Fruit fly (Drosophila melanogaster) whole organism: ENCODE data around the gene CG12289.

Source experiments
- Dll ChIP-seq: fragments of >200 bp; optimal IDR thresholded peaks from 2 replicates; lab custom pipeline; 2017
- psq ChIP-seq: fragments of >200 bp; optimal IDR thresholded peaks from 2 replicates; lab custom pipeline; 2017

DNA sequence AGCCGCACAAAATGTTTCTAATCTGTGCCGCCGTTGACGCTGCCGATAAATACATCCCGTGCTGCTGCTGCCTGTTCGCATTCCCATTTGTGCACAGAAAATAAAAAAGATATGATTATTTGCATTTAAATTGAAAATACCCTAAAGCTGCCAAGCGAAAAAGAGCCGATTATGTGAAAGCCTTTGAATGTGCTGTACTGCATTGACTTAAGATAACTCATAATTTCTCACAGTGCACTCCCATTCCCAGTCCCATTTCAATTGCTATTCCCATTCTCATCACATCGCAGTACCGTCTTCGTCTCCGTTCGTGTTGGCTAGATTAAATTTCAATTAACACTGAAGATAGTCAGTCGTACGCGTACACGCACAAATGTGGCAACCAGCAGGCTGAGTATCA, 9.3 kb downstream of the CG12289 start:
- TF ChIP-seq psq (lab: Kevin White, UChicago) (no peak), Dll (lab: Kevin White, UChicago) (no peak)
